Fruit fly (Drosophila melanogaster) whole organism, embryonic: Measurements from ENCODE around the gene CG33111.

Experiments used
- ATbp ChIP-seq: fragments of 200-800 bp; sonication (Bioruptor generic); optimal IDR thresholded peaks from 2 replicates; lab custom pipeline; 2017; ENCODE audit warnings: missing biosample characterization, mild to moderate bottlenecking, missing genetic modification characterization, missing genetic modification reagents
- Aef1 ChIP-seq: fragments of 200-800 bp; sonication (Bioruptor generic); IDR thresholded peaks from 3 replicates; pipeline ENCODE4 v1.3.6; 2022; ENCODE audit warnings: missing biosample characterization, missing genetic modification characterization
- Bgb ChIP-seq: fragments of 200-800 bp; sonication (Bioruptor generic); IDR thresholded peaks from 2 replicates; pipeline ENCODE4 v1.3.6; 2022; ENCODE audit warnings: missing biosample characterization, missing genetic modification characterization; ENCODE audit not compliant: partially characterized antibody
- CG10321 ChIP-seq: fragments of 200-800 bp; sonication (Bioruptor generic); IDR thresholded peaks from 2 replicates; pipeline ENCODE4 v1.3.6; 2022; ENCODE audit warnings: missing biosample characterization, missing genetic modification characterization
- CG10979 ChIP-seq: fragments of 200-800 bp; sonication (Bioruptor generic); optimal IDR thresholded peaks from 2 replicates; lab custom pipeline; 2018; ENCODE audit warnings: missing biosample characterization, mild to moderate bottlenecking, missing genetic modification characterization, moderate library complexity
- CG13287 ChIP-seq: fragments of 200-800 bp; sonication (Bioruptor generic); IDR thresholded peaks from 2 replicates; pipeline ENCODE4 v1.3.6; 2022; ENCODE audit warnings: missing biosample characterization, missing genetic modification characterization; ENCODE audit not compliant: partially characterized antibody
- CG13894 ChIP-seq: fragments of 200-800 bp; sonication (Bioruptor generic); optimal IDR thresholded peaks from 3 replicates; lab custom pipeline; 2018; ENCODE audit warnings: missing biosample characterization, mild to moderate bottlenecking, missing genetic modification characterization, moderate library complexity
- CG14050 ChIP-seq: fragments of 200-800 bp; sonication (Bioruptor generic); IDR thresholded peaks from 3 replicates; pipeline ENCODE4 v1.3.6; 2022; ENCODE audit warnings: missing biosample characterization, missing genetic modification characterization
- CG30431 ChIP-seq: fragments of 200-800 bp; sonication (Bioruptor generic); optimal IDR thresholded peaks from 2 replicates; lab custom pipeline; 2017; ENCODE audit warnings: missing biosample characterization, missing genetic modification characterization
- CG33213 ChIP-seq: fragments of 200-800 bp; sonication (Bioruptor generic); optimal IDR thresholded peaks from 3 replicates; lab custom pipeline; 2016; ENCODE audit warnings: missing biosample characterization, missing genetic modification characterization
- CG4282 ChIP-seq: fragments of 200-800 bp; sonication (Bioruptor generic); optimal IDR thresholded peaks from 2 replicates; lab custom pipeline; 2016; ENCODE audit warnings: missing biosample characterization, missing genetic modification characterization
- CG4854 ChIP-seq: fragments of 200-800 bp; sonication (Bioruptor generic); optimal IDR thresholded peaks from 2 replicates; lab custom pipeline; 2016; ENCODE audit warnings: missing biosample characterization, missing genetic modification characterization, inconsistent platforms
- CG6765 ChIP-seq: fragments of 200-800 bp; sonication (Bioruptor generic); optimal IDR thresholded peaks from 3 replicates; lab custom pipeline; 2017; ENCODE audit warnings: missing biosample characterization, mild to moderate bottlenecking, missing genetic modification characterization
- CG6791 ChIP-seq: fragments of 200-800 bp; sonication (Bioruptor generic); IDR thresholded peaks from 3 replicates; pipeline ENCODE4 v1.3.6; 2022; ENCODE audit warnings: missing biosample characterization, missing genetic modification characterization; ENCODE audit not compliant: partially characterized antibody
- CG7556 ChIP-seq: fragments of 200-800 bp; sonication (Bioruptor generic); optimal IDR thresholded peaks from 2 replicates; lab custom pipeline; 2017; ENCODE audit warnings: missing biosample characterization, mild to moderate bottlenecking, missing genetic modification characterization
- CoRest ChIP-seq: fragments of 200-800 bp; sonication (Bioruptor generic); optimal IDR thresholded peaks from 3 replicates; lab custom pipeline; 2018; ENCODE audit warnings: missing biosample characterization, mild to moderate bottlenecking, missing genetic modification characterization, moderate library complexity
- Drgx ChIP-seq: fragments of 200-800 bp; sonication (Bioruptor generic); IDR thresholded peaks from 2 replicates; pipeline ENCODE4 v1.3.6; 2022; ENCODE audit warnings: missing biosample characterization, missing genetic modification characterization
- Hmx ChIP-seq: fragments of 200-800 bp; sonication (Bioruptor generic); optimal IDR thresholded peaks from 2 replicates; lab custom pipeline; 2016; ENCODE audit warnings: missing biosample characterization, missing genetic modification characterization
- Hr3 ChIP-seq: fragments of 200-800 bp; sonication (Bioruptor generic); optimal IDR thresholded peaks from 3 replicates; lab custom pipeline; 2016; ENCODE audit warnings: missing biosample characterization, missing genetic modification characterization
- Hsf ChIP-seq: fragments of 200-800 bp; sonication (Bioruptor generic); optimal IDR thresholded peaks from 3 replicates; lab custom pipeline; 2016; ENCODE audit warnings: missing biosample characterization, missing genetic modification characterization
- MBD-R2 ChIP-seq: fragments of 200-800 bp; sonication (Bioruptor generic); IDR thresholded peaks from 2 replicates; pipeline ENCODE4 v1.3.6; 2022; ENCODE audit warnings: missing biosample characterization, missing genetic modification characterization
- NC2α ChIP-seq: fragments of 200-800 bp; sonication (Bioruptor generic); optimal IDR thresholded peaks from 2 replicates; lab custom pipeline; 2016; ENCODE audit warnings: missing biosample characterization, missing genetic modification characterization
- Sry-δ ChIP-seq: fragments of 200-800 bp; sonication (Bioruptor generic); optimal IDR thresholded peaks from 2 replicates; lab custom pipeline; 2016; ENCODE audit warnings: missing biosample characterization, missing genetic modification characterization
- Vsx1 ChIP-seq: fragments of 200-800 bp; sonication (Bioruptor generic); optimal IDR thresholded peaks from 2 replicates; lab custom pipeline; 2017; ENCODE audit warnings: missing biosample characterization, mild to moderate bottlenecking, missing genetic modification characterization, missing genetic modification reagents
- bbx ChIP-seq: fragments of 200-800 bp; sonication (Bioruptor generic); IDR thresholded peaks from 2 replicates; pipeline ENCODE4 v1.3.6; 2022; ENCODE audit warnings: missing biosample characterization, missing genetic modification characterization; ENCODE audit not compliant: partially characterized antibody
- bcd ChIP-seq: fragments of 200-800 bp; sonication (Bioruptor generic); optimal IDR thresholded peaks from 2 replicates; lab custom pipeline; 2017; ENCODE audit warnings: missing biosample characterization, mild to moderate bottlenecking, missing genetic modification characterization
- btn ChIP-seq: fragments of 200-800 bp; sonication (Bioruptor generic); optimal IDR thresholded peaks from 2 replicates; lab custom pipeline; 2016; ENCODE audit warnings: missing biosample characterization, missing genetic modification characterization
- cato ChIP-seq: fragments of 200-800 bp; sonication (Bioruptor generic); optimal IDR thresholded peaks from 2 replicates; lab custom pipeline; 2016; ENCODE audit warnings: missing biosample characterization, missing genetic modification characterization, borderline replicate concordance
- eve ChIP-seq, 2 experiments: fragments of >200 bp; optimal IDR thresholded peaks; 2 replicates each; lab custom pipeline; 2017; ENCODE audit warnings: missing biosample characterization in 2 of 2, missing genetic modification characterization in 2 of 2
- fd96Cb ChIP-seq: fragments of 200-800 bp; sonication (Bioruptor generic); optimal IDR thresholded peaks from 2 replicates; lab custom pipeline; 2018; ENCODE audit warnings: missing biosample characterization, mild to moderate bottlenecking, missing genetic modification characterization, moderate library complexity
- fu2 ChIP-seq: fragments of 200-800 bp; sonication (Bioruptor generic); optimal IDR thresholded peaks from 2 replicates; lab custom pipeline; 2016; ENCODE audit warnings: missing biosample characterization, missing genetic modification characterization
- gem ChIP-seq: fragments of 200-800 bp; sonication (Bioruptor generic); optimal IDR thresholded peaks from 2 replicates; lab custom pipeline; 2019; ENCODE audit warnings: missing biosample characterization, mild to moderate bottlenecking, missing genetic modification characterization, moderate library complexity
- grau ChIP-seq: fragments of 200-800 bp; optimal IDR thresholded peaks from 3 replicates; lab custom pipeline; 2019; ENCODE audit warnings: missing biosample characterization, mild to moderate bottlenecking, missing genetic modification characterization, moderate library complexity
- gsb ChIP-seq: fragments of 200-800 bp; sonication (Bioruptor generic); IDR thresholded peaks from 2 replicates; pipeline ENCODE4 v1.3.6; 2022; ENCODE audit warnings: missing biosample characterization, missing genetic modification characterization
- her ChIP-seq: fragments of 200-800 bp; sonication (Bioruptor generic); optimal IDR thresholded peaks from 2 replicates; lab custom pipeline; 2016; ENCODE audit warnings: missing biosample characterization, missing genetic modification characterization
- inv ChIP-seq: fragments of 200-800 bp; sonication (Bioruptor generic); IDR thresholded peaks from 2 replicates; pipeline ENCODE4 v1.3.6; 2022; ENCODE audit warnings: missing biosample characterization, missing genetic modification characterization; ENCODE audit not compliant: partially characterized antibody
- ken ChIP-seq: fragments of 200-800 bp; sonication (Bioruptor generic); IDR thresholded peaks from 3 replicates; pipeline ENCODE4 v1.3.6; 2022; ENCODE audit warnings: missing biosample characterization, missing genetic modification characterization
- mirr ChIP-seq: fragments of 200-800 bp; sonication (Bioruptor generic); optimal IDR thresholded peaks from 3 replicates; lab custom pipeline; 2018; ENCODE audit warnings: missing biosample characterization, mild to moderate bottlenecking, missing genetic modification characterization
- oc ChIP-seq: fragments of 200-800 bp; sonication (Bioruptor generic); optimal IDR thresholded peaks from 2 replicates; lab custom pipeline; 2018; ENCODE audit warnings: missing biosample characterization, mild to moderate bottlenecking, missing genetic modification characterization, moderate library complexity
- odd ChIP-seq: fragments of 200-800 bp; sonication (Bioruptor generic); optimal IDR thresholded peaks from 2 replicates; lab custom pipeline; 2017; ENCODE audit warnings: missing biosample characterization, mild to moderate bottlenecking, missing genetic modification characterization
- pita ChIP-seq: fragments of 200-800 bp; sonication (Bioruptor generic); optimal IDR thresholded peaks from 2 replicates; lab custom pipeline; 2017; ENCODE audit warnings: missing biosample characterization, mild to moderate bottlenecking, missing genetic modification characterization
- repo ChIP-seq: fragments of 200-800 bp; sonication (Bioruptor generic); optimal IDR thresholded peaks from 2 replicates; lab custom pipeline; 2016; ENCODE audit warnings: missing biosample characterization, missing genetic modification characterization
- schlank ChIP-seq: fragments of 200-800 bp; sonication (Bioruptor generic); optimal IDR thresholded peaks from 2 replicates; lab custom pipeline; 2018; ENCODE audit warnings: missing biosample characterization, mild to moderate bottlenecking, missing genetic modification characterization
- sima ChIP-seq: fragments of 200-800 bp; sonication (Bioruptor generic); optimal IDR thresholded peaks from 2 replicates; lab custom pipeline; 2016; ENCODE audit warnings: missing biosample characterization, missing genetic modification characterization
- trh ChIP-seq: fragments of 200-800 bp; sonication (Bioruptor generic); optimal IDR thresholded peaks from 2 replicates; lab custom pipeline; 2016; ENCODE audit warnings: missing biosample characterization, missing genetic modification characterization
- yki ChIP-seq: fragments of >200 bp; optimal IDR thresholded peaks from 3 replicates; lab custom pipeline; 2018
- zf30C ChIP-seq: fragments of 200-800 bp; sonication (Bioruptor generic); optimal IDR thresholded peaks from 3 replicates; lab custom pipeline; 2018; ENCODE audit warnings: missing biosample characterization, mild to moderate bottlenecking, missing genetic modification characterization

The CG33111 gene

DNA sequence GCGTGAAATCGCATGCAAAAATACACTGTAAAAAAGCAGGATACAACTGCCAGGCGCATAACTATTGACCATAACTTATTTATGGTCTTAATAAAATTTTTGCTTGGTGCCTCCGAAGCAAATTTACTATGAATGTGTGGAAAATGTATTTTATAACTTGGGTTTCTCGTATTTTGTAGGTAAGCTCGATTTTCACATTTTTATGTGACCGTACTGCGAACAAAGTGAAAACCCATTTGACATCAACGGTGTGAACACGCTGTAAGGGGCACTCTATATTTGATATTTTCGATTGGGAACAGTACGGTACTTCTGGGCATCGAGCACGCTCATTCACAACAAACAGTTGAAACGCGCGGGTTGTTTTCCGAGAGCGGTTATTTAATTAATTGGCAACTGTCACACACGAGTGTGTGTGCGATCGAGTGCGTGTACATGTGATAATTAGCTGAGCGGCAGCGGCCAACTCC is 37.5 kb downstream of the CG33111 start, which contains the start of the genes Nup98-96 and mbc (continued):
- TF ChIP-seq CG4854 (GFP tag; lab: Kevin White, UChicago) (peak; percentile 78), zf30C (GFP tag; lab: Kevin White, UChicago) (peak; percentile 97), Aef1 (GFP tag; lab: Robert Waterston, UW) (peak; percentile 90), Bgb (GFP tag; lab: Robert Waterston, UW) (peak; percentile 63; the same call in 1 of the 2 replicates), MBD-R2 (GFP tag; lab: Robert Waterston, UW) (peak; percentile 67; the same call in 1 of the 2 replicates), btn (GFP tag; lab: Kevin White, UChicago) (peak; percentile 58), Hmx (GFP tag; lab: Kevin White, UChicago) (no peak), bbx (GFP tag; lab: Robert Waterston, UW) (peak; percentile 45; the same call in 1 of the 2 replicates), trh (GFP tag; lab: Kevin White, UChicago) (peak; percentile 80), gsb (GFP tag; lab: Robert Waterston, UW) (0 out of 2 replicates have a peak, but pooled peaks have one; percentile 28), bcd (GFP tag; lab: Kevin White, UChicago) (peak; percentile 84), yki (lab: Kevin White, UChicago) (no peak), CG10321 (GFP tag; lab: Robert Waterston, UW) (0 out of 2 replicates have a peak, but pooled peaks have one; percentile 9), repo (GFP tag; lab: Kevin White, UChicago) (peak; percentile 81), schlank (tag; lab: Kevin White, UChicago) (peak; percentile 53), CoRest (tag; lab: Kevin White, UChicago) (peak; percentile 93), NC2α (peak; percentile 83), her (GFP tag; lab: Kevin White, UChicago) (peak; percentile 82), Drgx (GFP tag; lab: Robert Waterston, UW) (peak; percentile 54), CG13287 (GFP tag; lab: Robert Waterston, UW) (0 out of 2 replicates have a peak, but pooled peaks have one; percentile 36), CG7556 (peak; percentile 61), CG14050 (GFP tag; lab: Robert Waterston, UW) (peak; percentile 71; the same call in 2 of the 3 replicates), Hr3 (GFP tag; lab: Kevin White, UChicago) (peak; percentile 90), mirr (GFP tag; lab: Kevin White, UChicago) (peak; percentile 78), Vsx1 (GFP tag; lab: Kevin White, UChicago) (peak; percentile 98), pita (GFP tag; lab: Kevin White, UChicago) (no peak), eve (GFP tag; optimal IDR thresholded peaks at IDR 0.05; lab: Kevin White, UChicago) (peak in 1 of 2 experiments; percentile 12), CG10979 (tag; lab: Kevin White, UChicago) (peak; percentile 71), ken (GFP tag; lab: Robert Waterston, UW) (peak; percentile 83), oc (tag; lab: Kevin White, UChicago) (peak; percentile 68), CG6791 (GFP tag; lab: Robert Waterston, UW) (peak; percentile 59; the same call in 2 of the 3 replicates), CG6765 (peak; percentile 61), Hsf (peak; percentile 94), grau (peak; percentile 86), fd96Cb (tag; lab: Kevin White, UChicago) (peak; percentile 78), odd (GFP tag; lab: Kevin White, UChicago) (peak; percentile 47), fu2 (GFP tag; lab: Kevin White, UChicago) (peak; percentile 93), ATbp (peak; percentile 48), CG13894 (tag; lab: Kevin White, UChicago) (peak; percentile 80), CG33213 (GFP tag; lab: Kevin White, UChicago) (peak; percentile 91), Sry-δ (GFP tag; lab: Kevin White, UChicago) (peak; percentile 78), gem (tag; lab: Kevin White, UChicago) (peak; percentile 92), CG4282 (GFP tag; lab: Kevin White, UChicago) (peak; percentile 59), sima (GFP tag; lab: Kevin White, UChicago) (peak; percentile 65), CG30431 (GFP tag; lab: Kevin White, UChicago) (peak; percentile 89), inv (GFP tag; lab: Robert Waterston, UW) (no peak), cato (GFP tag; lab: Kevin White, UChicago) (peak; percentile 69)
